Fruit fly (Drosophila melanogaster): ENCODE measurements around the gene Vps16B.

Vps16B gene

DNA sequence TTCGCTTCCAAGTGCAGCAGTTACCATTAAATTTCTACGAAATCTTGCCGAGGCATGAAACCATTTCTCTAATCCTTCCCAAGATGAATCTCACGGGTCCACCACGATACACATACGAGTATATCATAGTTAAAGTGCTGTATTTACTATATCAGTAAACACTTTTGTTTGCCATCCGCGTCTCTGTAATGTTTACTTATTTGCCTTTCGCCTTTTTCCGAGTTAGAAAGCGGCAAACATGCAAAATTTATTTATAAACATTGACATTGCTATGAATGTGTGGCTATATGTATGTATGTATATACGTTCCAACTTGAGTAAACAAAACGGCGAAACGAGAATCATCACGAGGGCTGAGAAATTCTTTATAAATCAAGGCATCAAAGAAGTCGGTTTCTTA is 14.7 kb upstream of the Vps16B start (continued):
- no peak for TF ChIP-seq dm (GFP tag; optimal IDR thresholded peaks at IDR 0.05)
- TF ChIP-seq trem (tag; optimal IDR thresholded peaks at IDR 0.05), result peak; percentile 56
- peak; percentile 45 for TF ChIP-seq wek (GFP tag; optimal IDR thresholded peaks at IDR 0.05)
- TF ChIP-seq nerfin-1 (tag; optimal IDR thresholded peaks at IDR 0.05), result peak; percentile 80
- TF ChIP-seq CG17802 (tag; optimal IDR thresholded peaks at IDR 0.05), result no peak
- peak; percentile 59 for TF ChIP-seq tap (tag; optimal IDR thresholded peaks at IDR 0.05)
- no peak for TF ChIP-seq Chrac-16 (GFP tag; optimal IDR thresholded peaks at IDR 0.05)
- no peak for TF ChIP-seq CG2712 (tag; optimal IDR thresholded peaks at IDR 0.05)
- TF ChIP-seq twi (tag; optimal IDR thresholded peaks at IDR 0.05), result no peak
- peak; percentile 54 for TF ChIP-seq CG10979 (tag; optimal IDR thresholded peaks at IDR 0.05)
- no peak for TF ChIP-seq ttk (GFP tag; IDR thresholded peaks at IDR 0.05)
- TF ChIP-seq CG2678 (tag; optimal IDR thresholded peaks at IDR 0.05), result no peak
- TF ChIP-seq CG6654 (GFP tag; optimal IDR thresholded peaks at IDR 0.05), result no peak
- no peak for TF ChIP-seq org-1 (GFP tag; optimal IDR thresholded peaks at IDR 0.05)
- TF ChIP-seq CG10543 (GFP tag; optimal IDR thresholded peaks at IDR 0.05), result peak; percentile 18
- no peak for TF ChIP-seq CG10366 (GFP tag; IDR thresholded peaks at IDR 0.05)
- peak; percentile 62 for TF ChIP-seq lab (GFP tag; optimal IDR thresholded peaks at IDR 0.05)
- TF ChIP-seq MESR4 (GFP tag; optimal IDR thresholded peaks at IDR 0.05), result no peak
- no peak for TF ChIP-seq grn (GFP tag; optimal IDR thresholded peaks at IDR 0.05)
- TF ChIP-seq CG8281 (tag; optimal IDR thresholded peaks at IDR 0.05), result peak; percentile 29
- TF ChIP-seq E2f1 (GFP tag; IDR thresholded peaks at IDR 0.05), result no peak
- peak; percentile 63 for TF ChIP-seq Spps (tag; optimal IDR thresholded peaks at IDR 0.05)
- TF ChIP-seq CG18262 (tag; optimal IDR thresholded peaks at IDR 0.05), result peak; percentile 66

DNA sequence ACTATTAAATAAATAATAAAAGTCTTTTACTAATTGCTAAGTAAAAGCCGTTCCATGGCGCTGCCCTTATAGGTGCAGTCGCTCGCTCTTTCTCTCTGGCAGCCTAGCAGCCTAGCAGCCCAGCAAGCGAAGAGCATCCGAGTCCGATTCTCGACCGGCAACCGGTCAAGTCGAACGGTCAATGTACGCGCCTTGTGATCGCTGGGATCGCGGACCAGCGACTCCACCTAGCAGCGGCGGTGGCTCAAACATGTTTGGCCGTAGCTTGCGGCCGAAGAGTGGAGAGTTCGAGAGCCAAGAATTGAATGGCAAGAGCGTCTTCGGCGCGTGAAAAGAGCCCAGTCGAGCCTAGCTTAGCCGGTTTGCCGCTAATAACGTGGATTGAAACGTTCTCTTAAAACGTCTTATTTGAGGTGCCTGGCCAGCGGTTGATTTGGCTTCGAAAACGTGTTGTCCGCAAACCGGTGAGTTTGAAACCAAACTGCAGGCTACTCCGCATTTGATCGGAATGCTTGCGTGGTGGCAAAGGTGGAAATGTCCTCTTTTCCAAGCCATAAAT is 13.1 kb upstream of the Vps16B start:
- TF ChIP-seq Usf (GFP tag; optimal IDR thresholded peaks at IDR 0.05), result no peak
- TF ChIP-seq pros (GFP tag; optimal IDR thresholded peaks at IDR 0.05), result peak; percentile 79
- peak; percentile 20 for TF ChIP-seq Blimp-1 (GFP tag; optimal IDR thresholded peaks at IDR 0.05)
- 0 out of 4 replicates have a peak, but pooled peaks have one; percentile 28 for TF ChIP-seq chinmo (GFP tag; IDR thresholded peaks at IDR 0.05; ENCODE audit: partially characterized antibody)
- TF ChIP-seq Max (GFP tag; optimal IDR thresholded peaks at IDR 0.05), result no peak
- peak; percentile 12 for TF ChIP-seq nom (GFP tag; optimal IDR thresholded peaks at IDR 0.05)
- TF ChIP-seq CG5180 (GFP tag; optimal IDR thresholded peaks at IDR 0.05), result peak; percentile 97
- no peak for TF ChIP-seq Mrtf (GFP tag; IDR thresholded peaks at IDR 0.05)
- peak; percentile 23 to 47 for TF ChIP-seq Trl (optimal IDR thresholded peaks at IDR 0.05)
- TF ChIP-seq Trl (GFP tag; optimal IDR thresholded peaks at IDR 0.05), result no peak
- no peak for TF ChIP-seq sqz (GFP tag; optimal IDR thresholded peaks at IDR 0.05)
- TF ChIP-seq sd (tag; optimal IDR thresholded peaks at IDR 0.05), result no peak
- peak; percentile 72 for TF ChIP-seq CG3163 (GFP tag; optimal IDR thresholded peaks at IDR 0.05)
- TF ChIP-seq CG9876 (GFP tag; optimal IDR thresholded peaks at IDR 0.05), result no peak

Data from whole organism, embryonic.